Fruit fly (Drosophila melanogaster): ENCODE data around the gene CG31368.
A peak's percentile ranks its signal among the peaks of the same experiment; 100 is the strongest.

The CG31368 gene

DNA sequence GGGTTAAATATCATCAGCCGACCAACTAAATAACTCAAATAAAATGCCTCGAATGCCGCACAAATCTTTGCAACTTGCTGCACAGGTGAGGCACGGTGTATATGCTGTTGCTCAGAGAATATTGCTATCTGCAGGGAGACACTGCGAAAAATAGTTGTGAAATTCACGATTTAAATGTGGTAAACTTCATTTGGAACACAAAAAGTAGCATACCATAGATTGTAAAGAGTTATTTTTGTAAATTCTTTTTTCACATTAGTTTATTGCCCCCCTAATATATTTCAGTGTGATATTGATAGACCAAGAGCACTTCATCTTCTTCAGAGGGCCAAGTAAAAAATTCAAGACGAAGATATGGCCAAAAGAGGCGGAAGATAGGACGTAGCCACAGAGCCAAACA, 38.0 kb downstream of the CG31368 start (continued):
- TF ChIP-seq Ptx1 (GFP tag; IDR thresholded peaks at IDR 0.05): peak; percentile 52
- TF ChIP-seq peb (GFP tag; IDR thresholded peaks at IDR 0.05): 0 out of 2 replicates have a peak, but pooled peaks have one; percentile 19
- peak; percentile 65; the same call in 1 of the 2 replicates for TF ChIP-seq vvl (GFP tag; IDR thresholded peaks at IDR 0.05)
- TF ChIP-seq CG30403 (GFP tag; optimal IDR thresholded peaks at IDR 0.05): peak; percentile 8
- peak; percentile 49; the same call in 1 of the 2 replicates for TF ChIP-seq crol (GFP tag; IDR thresholded peaks at IDR 0.05)
- TF ChIP-seq ATbp (GFP tag; optimal IDR thresholded peaks at IDR 0.05): peak; percentile 29
- TF ChIP-seq CG5953 (GFP tag; IDR thresholded peaks at IDR 0.05): no peak
- no peak for TF ChIP-seq klu (GFP tag; IDR thresholded peaks at IDR 0.05)
- no peak for TF ChIP-seq CG2678 (tag; optimal IDR thresholded peaks at IDR 0.05)
- no peak for TF ChIP-seq CG1647 (GFP tag; optimal IDR thresholded peaks at IDR 0.05)
- no peak for TF ChIP-seq pros (GFP tag; optimal IDR thresholded peaks at IDR 0.05)
- TF ChIP-seq nom (GFP tag; optimal IDR thresholded peaks at IDR 0.05): peak; percentile 40
- TF ChIP-seq insv (GFP tag; optimal IDR thresholded peaks at IDR 0.05): no peak
- peak; percentile 57 for TF ChIP-seq dmrt99B (tag; optimal IDR thresholded peaks at IDR 0.05)
- TF ChIP-seq fd3F (GFP tag; optimal IDR thresholded peaks at IDR 0.05): no peak
- no peak for TF ChIP-seq mirr (GFP tag; optimal IDR thresholded peaks at IDR 0.05)
- TF ChIP-seq NfI (GFP tag; optimal IDR thresholded peaks at IDR 0.05): peak; percentile 7
- peak; percentile 62; the same call in 2 of the 3 replicates for TF ChIP-seq dysf (GFP tag; IDR thresholded peaks at IDR 0.05)
- TF ChIP-seq CG15269 (tag; optimal IDR thresholded peaks at IDR 0.05): peak; percentile 26
- no peak for TF ChIP-seq Sin3A (optimal IDR thresholded peaks at IDR 0.05)
- TF ChIP-seq CG15514 (GFP tag; optimal IDR thresholded peaks at IDR 0.05): no peak
- peak; percentile 28 for TF ChIP-seq Oli (tag; optimal IDR thresholded peaks at IDR 0.05)
- no peak for TF ChIP-seq CG9437 (GFP tag; optimal IDR thresholded peaks at IDR 0.05)
- TF ChIP-seq crp (GFP tag; optimal IDR thresholded peaks at IDR 0.05): no peak
- peak; percentile 43; the same call in 1 of the 2 replicates for TF ChIP-seq slbo (GFP tag; IDR thresholded peaks at IDR 0.05)
- peak; percentile 48; the same call in 1 of the 2 replicates for TF ChIP-seq Rfx (GFP tag; IDR thresholded peaks at IDR 0.05)
- 0 out of 3 replicates have a peak, but pooled peaks have one; percentile 31 for TF ChIP-seq ken (GFP tag; IDR thresholded peaks at IDR 0.05)
- TF ChIP-seq CG9876 (GFP tag; optimal IDR thresholded peaks at IDR 0.05): no peak
- no peak for TF ChIP-seq CG2116 (GFP tag; optimal IDR thresholded peaks at IDR 0.05)
- no peak for TF ChIP-seq Stat92E (GFP tag; optimal IDR thresholded peaks at IDR 0.05)
- TF ChIP-seq ap (GFP tag; IDR thresholded peaks at IDR 0.05): 0 out of 2 replicates have a peak, but pooled peaks have one; percentile 17
- no peak for TF ChIP-seq seq (GFP tag; IDR thresholded peaks at IDR 0.05)
- TF ChIP-seq CG16779 (GFP tag; IDR thresholded peaks at IDR 0.05): no peak
- TF ChIP-seq Atf-2 (GFP tag; optimal IDR thresholded peaks at IDR 0.05): no peak
- TF ChIP-seq HLH4C (GFP tag; IDR thresholded peaks at IDR 0.05; ENCODE audit: partially characterized antibody): no peak
- no peak for TF ChIP-seq Bgb (GFP tag; IDR thresholded peaks at IDR 0.05; ENCODE audit: partially characterized antibody)
- peak; percentile 31 for TF ChIP-seq Hmr (GFP tag; optimal IDR thresholded peaks at IDR 0.05)
- no peak for TF ChIP-seq hkb (optimal IDR thresholded peaks at IDR 0.05)
- TF ChIP-seq hkb (GFP tag; IDR thresholded peaks at IDR 0.05): peak; percentile 51; the same call in 1 of the 2 replicates
- TF ChIP-seq CG43689 (GFP tag; IDR thresholded peaks at IDR 0.05): no peak
- peak; percentile 46 for TF ChIP-seq pnt (GFP tag; optimal IDR thresholded peaks at IDR 0.05)
- peak; percentile 86 for TF ChIP-seq Drgx (GFP tag; IDR thresholded peaks at IDR 0.05)
- no peak for TF ChIP-seq CG7928 (GFP tag; optimal IDR thresholded peaks at IDR 0.05)
- no peak for TF ChIP-seq CG7372 (GFP tag; IDR thresholded peaks at IDR 0.05)
- peak; percentile 22 for TF ChIP-seq Meics (GFP tag; optimal IDR thresholded peaks at IDR 0.05)
- 0 out of 2 replicates have a peak, but pooled peaks have one; percentile 12 for TF ChIP-seq esg (GFP tag; conservative IDR thresholded peaks at IDR 0.05)
- TF ChIP-seq E2f1 (GFP tag; IDR thresholded peaks at IDR 0.05): 0 out of 2 replicates have a peak, but pooled peaks have one; percentile 31
- TF ChIP-seq sens (GFP tag): peak; percentile 87
- peak; percentile 52 for TF ChIP-seq lab (GFP tag; optimal IDR thresholded peaks at IDR 0.05)
- no peak for TF ChIP-seq fd64A (GFP tag; optimal IDR thresholded peaks at IDR 0.05)
- TF ChIP-seq CG6683 (GFP tag; optimal IDR thresholded peaks at IDR 0.05): no peak

All from whole organism, embryonic.